Comparison of ENCODE assay signal across 2 fruit fly cellular contexts in the genomic region with DNA sequence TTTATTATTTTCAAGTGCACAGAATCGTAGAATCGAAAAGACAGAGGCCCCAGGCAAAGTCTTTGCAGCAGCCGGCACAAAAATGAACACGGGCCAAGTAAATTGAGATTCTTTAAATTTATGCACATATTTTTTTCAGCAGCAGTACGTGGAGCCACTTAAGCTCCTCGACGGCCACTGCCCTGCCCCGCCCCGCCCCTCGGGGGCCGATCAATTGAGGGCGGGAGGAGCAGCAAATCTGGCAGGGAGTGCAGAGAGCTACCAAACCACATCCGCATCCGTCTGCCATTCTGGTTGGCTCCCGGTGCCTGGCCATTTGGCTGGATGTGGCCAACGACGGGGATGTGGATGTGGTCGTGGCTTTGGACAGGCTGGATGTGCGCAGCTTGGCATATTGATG.
TF ChIP-seq lines count a peak whose summit lies in the region.

No protein-coding gene starts in this region.

- TF ChIP-seq CTCF in whole organism, embryonic (GFP tag; optimal IDR thresholded peaks at IDR 0.05; lab: Kevin White, UChicago) = no peak

TF ChIP-seq in whole organism, embryonic, 481 proteins besides CTCF, POLR2A, EP300 and RAD21:
- 0 out of 3 replicates have a peak, but pooled peaks have one; percentile 53 for TF ChIP-seq CG11456 (GFP tag; IDR thresholded peaks at IDR 0.05; lab: Robert Waterston, UW)
- no peak for TF ChIP-seq en (GFP tag; optimal IDR thresholded peaks at IDR 0.05; lab: Kevin White, UChicago)
- peak; percentile 67 for TF ChIP-seq Hr39 (optimal IDR thresholded peaks at IDR 0.05; lab: Kevin White, UChicago)
- TF ChIP-seq CG7786 (GFP tag; optimal IDR thresholded peaks at IDR 0.05; lab: Kevin White, UChicago) = no peak
- TF ChIP-seq ash1 (GFP tag; optimal IDR thresholded peaks at IDR 0.05; lab: Kevin White, UChicago) = no peak
- TF ChIP-seq H2.0 (GFP tag; IDR thresholded peaks at IDR 0.05; lab: Robert Waterston, UW) = no peak
- TF ChIP-seq HLH3B (GFP tag; IDR thresholded peaks at IDR 0.05; lab: Robert Waterston, UW) = no peak
- peak; percentile 22 for TF ChIP-seq sens (GFP tag; lab: Kevin White, UChicago)
- TF ChIP-seq Dref (GFP tag; IDR thresholded peaks at IDR 0.05; lab: Robert Waterston, UW) = 0 out of 2 replicates have a peak, but pooled peaks have one; percentile 10
- peak; percentile 42; the same call in 1 of the 2 replicates for TF ChIP-seq CG32772 (GFP tag; IDR thresholded peaks at IDR 0.05; lab: Robert Waterston, UW)
- TF ChIP-seq shn (GFP tag; optimal IDR thresholded peaks at IDR 0.05; lab: Kevin White, UChicago) = no peak
- TF ChIP-seq Doc3 (GFP tag; IDR thresholded peaks at IDR 0.05; lab: Robert Waterston, UW; ENCODE audit: partially characterized antibody) = no peak
- TF ChIP-seq cwo (GFP tag; optimal IDR thresholded peaks at IDR 0.05; lab: Kevin White, UChicago) = no peak
- TF ChIP-seq onecut (GFP tag; IDR thresholded peaks at IDR 0.05; lab: Robert Waterston, UW) = no peak
- no peak for TF ChIP-seq btn (GFP tag; optimal IDR thresholded peaks at IDR 0.05; lab: Kevin White, UChicago)
- no peak for TF ChIP-seq CG9932 (GFP tag; IDR thresholded peaks at IDR 0.05; lab: Robert Waterston, UW)
- no peak for TF ChIP-seq CG34376 (GFP tag; optimal IDR thresholded peaks at IDR 0.05; lab: Kevin White, UChicago)
- no peak for TF ChIP-seq CG15514 (GFP tag; optimal IDR thresholded peaks at IDR 0.05; lab: Kevin White, UChicago)
- TF ChIP-seq ssp (GFP tag; IDR thresholded peaks at IDR 0.05; lab: Robert Waterston, UW) = no peak
- no peak for TF ChIP-seq cato (GFP tag; optimal IDR thresholded peaks at IDR 0.05; lab: Kevin White, UChicago; ENCODE audit: borderline replicate concordance)
- TF ChIP-seq CG8765 (GFP tag; IDR thresholded peaks at IDR 0.05; lab: Robert Waterston, UW) = 0 out of 2 replicates have a peak, but pooled peaks have one; percentile 13
- TF ChIP-seq CG31441 (GFP tag; IDR thresholded peaks at IDR 0.05; lab: Robert Waterston, UW) = no peak
- TF ChIP-seq jigr1 (GFP tag; IDR thresholded peaks at IDR 0.05; lab: Robert Waterston, UW) = no peak
- no peak for TF ChIP-seq CG32767 (GFP tag; IDR thresholded peaks at IDR 0.05; lab: Robert Waterston, UW)
- no peak for TF ChIP-seq H15 (GFP tag; IDR thresholded peaks at IDR 0.05; lab: Robert Waterston, UW)

TF ChIP-seq in whole organism, wandering third instar larva, 38 proteins besides CTCF, POLR2A, EP300 and RAD21:
- no peak for TF ChIP-seq woc (GFP tag; optimal IDR thresholded peaks at IDR 0.05; lab: Kevin White, UChicago)
- no peak for TF ChIP-seq CG32264 (GFP tag; optimal IDR thresholded peaks at IDR 0.05; lab: Kevin White, UChicago)
- TF ChIP-seq GATAd (GFP tag; optimal IDR thresholded peaks at IDR 0.05; lab: Kevin White, UChicago) = no peak
- TF ChIP-seq dsf (GFP tag; optimal IDR thresholded peaks at IDR 0.05; lab: Kevin White, UChicago; ENCODE audit: borderline replicate concordance) = no peak
- TF ChIP-seq ey (GFP tag; optimal IDR thresholded peaks at IDR 0.05; lab: Kevin White, UChicago) = no peak
- TF ChIP-seq Dif (GFP tag; optimal IDR thresholded peaks at IDR 0.05; lab: Kevin White, UChicago; ENCODE audit: partially characterized antibody) = no peak
- TF ChIP-seq pan (optimal IDR thresholded peaks at IDR 0.05; lab: Kevin White, UChicago) = no peak
- peak; percentile 84 for TF ChIP-seq Dfd (GFP tag; optimal IDR thresholded peaks at IDR 0.05; lab: Kevin White, UChicago)
- TF ChIP-seq usp (GFP tag; optimal IDR thresholded peaks at IDR 0.05; lab: Kevin White, UChicago) = no peak

Comparison
In these comparisons a context has a peak if more than half of its experiments do, and no peak if none do; other contexts are left out.
1. Of the 10 proteins assayed by ChIP-seq in both whole organism, embryonic and whole organism, wandering third instar larva: peak only in whole organism, embryonic: none; only in whole organism, wandering third instar larva: Dfd; in both: none; in neither: 9.